Worm (Caenorhabditis elegans) whole organism, mixed stage, embryonic: Measurements from ENCODE around the gene Y6D1A.1.

Experiments
- M03D4.4 ChIP-seq: sonication (generic microtip); optimal IDR thresholded peaks from 2 replicates; lab custom pipeline; 2017; ENCODE audit warnings: mild to moderate bottlenecking, missing genetic modification characterization, missing compliant biosample characterization
- bed-3 ChIP-seq: fragments of 200-800 bp; sonication (Bioruptor generic); optimal IDR thresholded peaks from 3 replicates; lab custom pipeline; 2018; ENCODE audit warnings: mild to moderate bottlenecking, missing genetic modification characterization, moderate library complexity, missing compliant biosample characterization
- blmp-1 ChIP-seq: fragments of 150-350 bp; optimal IDR thresholded peaks from 2 replicates; lab custom pipeline; 2014; ENCODE audit warnings: missing biosample characterization, missing genetic modification characterization
- ceh-39 ChIP-seq: fragments of 150-350 bp; optimal IDR thresholded peaks from 2 replicates; lab custom pipeline; 2014; ENCODE audit warnings: missing biosample characterization, missing genetic modification characterization
- ceh-43 ChIP-seq: fragments of 200-800 bp; sonication (Bioruptor generic); optimal IDR thresholded peaks from 2 replicates; lab custom pipeline; 2018; ENCODE audit warnings: mild to moderate bottlenecking, missing genetic modification characterization, moderate library complexity, missing compliant biosample characterization
- ceh-83 ChIP-seq: fragments of 200-800 bp; sonication (Bioruptor generic); optimal IDR thresholded peaks from 2 replicates; lab custom pipeline; 2018; ENCODE audit warnings: mild to moderate bottlenecking, missing genetic modification characterization, missing compliant biosample characterization
- ces-1 ChIP-seq: fragments of 150-350 bp; optimal IDR thresholded peaks from 2 replicates; lab custom pipeline; 2014; ENCODE audit warnings: missing biosample characterization, missing genetic modification reagents, missing genetic modification characterization
- drap-1 ChIP-seq: fragments of 200-800 bp; sonication (Bioruptor generic); optimal IDR thresholded peaks from 3 replicates; lab custom pipeline; 2018; ENCODE audit warnings: mild to moderate bottlenecking, missing genetic modification characterization, missing compliant biosample characterization
- elt-1 ChIP-seq: sonication (generic microtip); optimal IDR thresholded peaks from 2 replicates; lab custom pipeline; 2017; ENCODE audit warnings: missing genetic modification characterization, mild to moderate bottlenecking, missing compliant biosample characterization, antibody characterized with exemption, moderate library complexity, borderline replicate concordance; ENCODE audit not compliant: insufficient read depth
- elt-3 ChIP-seq: fragments of 150-350 bp; optimal IDR thresholded peaks from 2 replicates; lab custom pipeline; 2014; ENCODE audit warnings: missing biosample characterization, missing genetic modification characterization
- flh-1 ChIP-seq: fragments of 200-800 bp; sonication (Bioruptor generic); optimal IDR thresholded peaks from 2 replicates; lab custom pipeline; 2018; ENCODE audit warnings: mild to moderate bottlenecking, missing genetic modification characterization, moderate library complexity, missing compliant biosample characterization
- ham-2 ChIP-seq: fragments of 200-800 bp; sonication (Bioruptor generic); optimal IDR thresholded peaks from 2 replicates; lab custom pipeline; 2018; ENCODE audit warnings: mild to moderate bottlenecking, missing genetic modification characterization, missing compliant biosample characterization
- hlh-1 ChIP-seq: fragments of 150-350 bp; optimal IDR thresholded peaks from 2 replicates; lab custom pipeline; 2014; ENCODE audit warnings: missing biosample characterization, missing genetic modification reagents, missing genetic modification characterization
- lin-32 ChIP-seq: fragments of 200-800 bp; sonication (Bioruptor generic); optimal IDR thresholded peaks from 2 replicates; lab custom pipeline; 2018; ENCODE audit warnings: mild to moderate bottlenecking, missing genetic modification characterization, missing compliant biosample characterization
- mab-5 ChIP-seq: fragments of 150-350 bp; optimal IDR thresholded peaks from 2 replicates; lab custom pipeline; 2014; ENCODE audit warnings: missing biosample characterization, missing genetic modification characterization
- mep-1 ChIP-seq: fragments of 150-350 bp; optimal IDR thresholded peaks from 2 replicates; lab custom pipeline; 2017; ENCODE audit warnings: missing biosample characterization, missing genetic modification reagents, missing genetic modification characterization, inconsistent platforms
- nhr-12 ChIP-seq: fragments of 150-350 bp; optimal IDR thresholded peaks from 2 replicates; lab custom pipeline; 2014; ENCODE audit warnings: missing biosample characterization, missing genetic modification characterization
- nhr-2 ChIP-seq: fragments of 150-350 bp; optimal IDR thresholded peaks from 2 replicates; lab custom pipeline; 2014; ENCODE audit warnings: missing biosample characterization, missing genetic modification characterization
- nhr-237 ChIP-seq: fragments of 150-350 bp; optimal IDR thresholded peaks from 2 replicates; lab custom pipeline; 2014; ENCODE audit warnings: missing biosample characterization, missing genetic modification characterization
- nhr-28 ChIP-seq: fragments of 150-350 bp; optimal IDR thresholded peaks from 2 replicates; lab custom pipeline; 2014; ENCODE audit warnings: missing biosample characterization, missing genetic modification characterization
- pha-4 ChIP-seq: fragments of 150-350 bp; optimal IDR thresholded peaks from 2 replicates; lab custom pipeline; 2018; ENCODE audit warnings: missing biosample characterization, missing genetic modification reagents, missing genetic modification characterization
- snpc-4 ChIP-seq: fragments of 150-350 bp; optimal IDR thresholded peaks from 2 replicates; lab custom pipeline; 2014; ENCODE audit warnings: missing biosample characterization, missing genetic modification characterization
- sptf-1 ChIP-seq: sonication (generic microtip); optimal IDR thresholded peaks from 2 replicates; lab custom pipeline; 2017; ENCODE audit warnings: mild to moderate bottlenecking, missing genetic modification characterization, moderate library complexity, missing compliant biosample characterization
- tbx-8 ChIP-seq: fragments of 200-800 bp; sonication (Bioruptor generic); optimal IDR thresholded peaks from 2 replicates; lab custom pipeline; 2018; ENCODE audit warnings: mild to moderate bottlenecking, missing genetic modification characterization, moderate library complexity, missing compliant biosample characterization
- unc-120 ChIP-seq: sonication (generic microtip); optimal IDR thresholded peaks from 2 replicates; lab custom pipeline; 2017; ENCODE audit warnings: missing genetic modification characterization, missing compliant biosample characterization; ENCODE audit not compliant: poor library complexity, severe bottlenecking
- unc-39 ChIP-seq: fragments of 150-350 bp; optimal IDR thresholded peaks from 2 replicates; lab custom pipeline; 2014; ENCODE audit warnings: missing biosample characterization, missing genetic modification characterization
- unc-62 ChIP-seq: fragments of 150-350 bp; optimal IDR thresholded peaks from 2 replicates; lab custom pipeline; 2014; ENCODE audit warnings: missing biosample characterization, missing genetic modification reagents, missing genetic modification characterization

The Y6D1A.1 gene

DNA sequence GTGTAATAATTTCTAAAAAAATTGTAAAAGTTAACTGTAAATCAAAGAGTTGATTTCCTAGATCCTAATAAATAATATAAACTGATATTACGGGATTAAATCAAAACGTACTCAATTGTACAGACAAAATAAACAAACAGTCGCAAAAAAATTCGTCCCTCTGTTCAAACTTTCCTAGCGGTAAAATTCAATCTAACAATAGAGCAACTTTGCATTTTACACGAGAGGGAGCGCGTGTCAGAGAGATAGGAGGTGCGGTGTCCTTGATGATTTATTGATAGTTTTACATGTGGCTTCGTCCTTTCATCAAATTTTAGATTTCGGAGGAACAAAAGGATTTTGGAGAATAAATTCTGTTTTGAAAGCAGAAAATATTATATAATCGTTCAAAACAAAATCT is 7.2 kb upstream of the Y6D1A.1 start:
- TF ChIP-seq mab-5 (tag; lab: Kevin White, UChicago) (peak; percentile 54), nhr-2 (tag; lab: Kevin White, UChicago) (no peak), unc-120 (no peak), hlh-1 (tag; lab: Kevin White, UChicago) (no peak), unc-62 (GFP tag; lab: Kevin White, UChicago) (peak; percentile 38)

DNA sequence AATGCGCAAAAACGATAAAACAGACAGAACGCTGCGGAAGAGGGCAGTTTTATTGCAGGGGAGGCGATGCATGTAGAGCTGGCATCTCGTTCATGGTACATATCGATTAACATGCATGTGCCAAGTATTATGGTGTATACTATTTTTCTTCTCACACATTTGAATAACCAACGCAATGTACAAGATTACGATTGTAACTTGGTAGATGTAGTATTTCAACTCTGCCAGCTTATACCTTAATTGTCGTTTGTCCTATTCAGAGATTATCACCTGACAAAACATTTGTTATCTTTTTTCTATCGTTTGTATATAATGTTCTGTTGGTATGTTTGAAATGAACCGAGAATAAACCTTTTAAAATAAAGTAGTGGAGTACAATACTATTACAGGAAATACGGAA is 6.5 kb upstream of the Y6D1A.1 start, which contains the start of gene pes-5:
Gene pes-5 (minus strand): TSS at position 101 of the 400 bp plus-strand sequence.
- TF ChIP-seq nhr-237 (tag; lab: Kevin White, UChicago) (no peak), elt-1 (tag; lab: Kevin White, UChicago) (no peak), ceh-39 (no peak), sptf-1 (tag; lab: Kevin White, UChicago) (no peak), pha-4 (tag; lab: Kevin White, UChicago) (no peak), drap-1 (GFP tag; lab: Kevin White, UChicago) (no peak), bed-3 (no peak), tbx-8 (GFP tag; lab: Kevin White, UChicago) (no peak), hlh-1 (tag; lab: Kevin White, UChicago) (no peak), flh-1 (no peak)

DNA sequence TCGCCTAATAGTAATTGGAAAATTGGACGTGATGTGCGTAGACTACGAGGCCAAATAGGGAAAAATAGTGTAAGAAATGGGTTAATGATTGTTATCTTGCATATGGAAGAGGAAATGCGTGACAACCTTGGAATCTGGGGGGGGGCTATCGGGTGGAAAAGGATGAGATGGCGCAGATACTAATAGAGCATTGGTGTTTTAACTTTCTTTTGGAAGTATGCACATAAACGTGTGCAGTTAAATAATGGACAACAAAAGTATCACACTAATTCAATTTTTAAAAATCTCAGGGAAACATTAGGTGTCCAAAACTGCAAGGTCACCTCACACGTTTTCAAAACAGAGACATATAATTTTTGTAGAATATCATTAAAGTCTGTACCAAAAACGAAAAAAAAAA is 3.6 kb downstream of the Y6D1A.1 start, which contains the start of gene Y6D1A.2:
Gene Y6D1A.2 (minus strand): TSS at position 101 of the 400 bp plus-strand sequence.
- TF ChIP-seq ceh-39 = no peak
- TF ChIP-seq hlh-1 (tag; lab: Kevin White, UChicago) = no peak
- TF ChIP-seq nhr-28 = no peak
- no peak for TF ChIP-seq drap-1 (GFP tag; lab: Kevin White, UChicago)
- TF ChIP-seq lin-32 = no peak
- TF ChIP-seq blmp-1 = no peak
- TF ChIP-seq bed-3 = no peak
- TF ChIP-seq elt-1 (tag; lab: Kevin White, UChicago) = peak; percentile 50

DNA sequence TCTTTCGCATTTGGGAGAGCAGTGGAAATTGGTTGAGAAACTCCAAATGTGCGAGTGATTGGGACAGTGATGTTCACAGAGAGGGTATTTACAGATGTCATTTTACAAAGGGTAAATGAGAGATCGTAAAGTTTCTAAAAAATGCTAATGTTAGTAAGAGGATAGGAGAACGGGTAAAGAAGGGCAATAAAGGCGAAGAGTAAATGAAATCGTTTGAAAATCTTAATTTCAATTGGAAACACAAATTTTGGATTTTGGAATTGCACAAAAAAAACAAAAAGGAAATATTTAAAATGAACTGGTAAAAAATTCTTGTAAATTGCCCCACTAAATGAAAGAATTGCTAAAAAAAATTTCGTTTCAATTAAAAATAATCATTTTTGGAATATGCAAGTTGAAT is 6.9 kb downstream of the Y6D1A.1 start, which contains the start of gene pap-3:
Gene pap-3 (minus strand): TSS at position 101 of the 400 bp plus-strand sequence.
- TF ChIP-seq nhr-12 (no peak), nhr-237 (tag; lab: Kevin White, UChicago) (no peak), pha-4 (tag; lab: Kevin White, UChicago) (no peak), flh-1 (no peak), ces-1 (GFP tag; lab: Kevin White, UChicago) (no peak), unc-39 (no peak), mab-5 (tag; lab: Kevin White, UChicago) (no peak), lin-32 (no peak), ham-2 (GFP tag; lab: Kevin White, UChicago) (no peak), mep-1 (no peak)

DNA sequence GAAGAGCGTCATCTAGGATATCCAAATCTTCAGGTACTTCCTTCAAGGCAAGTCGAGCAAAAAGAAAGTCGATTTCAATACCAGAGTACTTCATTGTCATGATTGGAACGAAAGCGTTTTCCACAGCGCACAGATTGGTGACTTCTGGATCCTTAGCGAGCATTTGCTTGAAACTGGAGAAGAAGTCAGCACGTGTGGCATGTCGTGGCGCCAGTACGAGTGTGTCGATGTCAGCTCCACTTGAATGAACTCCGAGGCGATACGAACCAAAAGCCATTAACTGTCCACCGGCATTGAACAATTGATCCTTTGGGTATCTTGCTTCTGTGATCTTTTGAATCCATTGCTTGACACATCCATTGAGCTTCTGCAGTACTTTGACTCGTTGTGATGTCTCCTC is 7.4 kb downstream of the Y6D1A.1 start:
- no peak for TF ChIP-seq nhr-2 (tag; lab: Kevin White, UChicago)

DNA sequence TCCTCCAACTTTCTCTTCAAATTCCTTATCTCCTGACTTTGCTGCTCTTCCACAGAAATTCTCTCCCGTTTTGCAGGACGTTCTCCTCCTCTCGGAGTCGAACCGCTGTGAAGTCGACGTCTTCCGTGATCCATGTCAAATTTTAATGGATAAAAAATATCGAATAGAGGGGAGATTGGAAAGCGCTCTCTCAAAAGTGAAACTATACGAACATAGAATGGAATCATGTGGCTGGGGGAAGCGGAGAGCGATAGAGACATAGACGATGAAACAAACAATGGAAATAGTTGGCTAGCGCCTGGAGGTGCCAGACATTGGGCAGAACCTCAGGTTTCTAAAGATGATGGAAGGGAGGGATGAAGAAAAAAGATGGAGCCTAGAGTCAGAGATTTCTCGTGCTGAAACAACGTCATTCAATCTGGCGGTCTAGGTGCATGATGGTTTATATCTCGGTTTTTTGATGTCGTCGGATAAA is 9.5 kb downstream of the Y6D1A.1 start, which contains the start of gene F43G6.8:
Gene F43G6.8 (minus strand): TSS at position 198 of the 475 bp plus-strand sequence.
- TF ChIP-seq unc-39 = no peak
- peak; percentile 26 for TF ChIP-seq unc-120
- TF ChIP-seq M03D4.4 (tag; lab: Kevin White, UChicago) = no peak
- peak; percentile 40 for TF ChIP-seq ham-2 (GFP tag; lab: Kevin White, UChicago)

DNA sequence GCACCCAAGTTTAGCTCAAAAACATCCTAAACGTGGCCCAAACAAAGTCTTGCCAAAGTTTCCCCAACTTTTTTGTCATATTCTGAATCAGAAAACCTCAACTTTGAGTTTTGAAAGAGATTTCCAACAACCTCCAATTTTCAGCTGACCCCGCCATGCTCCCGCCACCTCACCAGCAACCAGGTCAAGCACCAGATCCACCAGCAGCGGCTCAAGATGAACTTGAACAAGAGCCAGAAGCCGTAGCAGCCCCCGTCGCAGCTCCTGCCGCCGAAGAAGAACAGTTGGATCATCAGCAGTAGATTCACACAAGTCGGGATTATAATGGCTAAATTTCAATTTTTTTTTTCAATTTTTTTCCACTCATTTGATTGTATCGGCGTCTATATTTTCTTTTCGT is 12.2 kb downstream of the Y6D1A.1 start:
- TF ChIP-seq ceh-39 (no peak), elt-3 (tag; lab: Kevin White, UChicago) (no peak), ces-1 (GFP tag; lab: Kevin White, UChicago) (no peak), snpc-4 (tag; lab: Kevin White, UChicago) (no peak), ham-2 (GFP tag; lab: Kevin White, UChicago) (no peak), hlh-1 (tag; lab: Kevin White, UChicago) (no peak), sptf-1 (tag; lab: Kevin White, UChicago) (no peak), ceh-43 (no peak), flh-1 (no peak), pha-4 (tag; lab: Kevin White, UChicago) (no peak), ceh-83 (GFP tag; lab: Kevin White, UChicago) (no peak)
